Worm (Caenorhabditis elegans): ENCODE measurements around the gene M153.5.

ce11 chrX:12125308-12125707, 18.5 kb upstream of the M153.5 start, which contains the start of gene lgc-18:
- TF ChIP-seq W03F9.2 (tag; optimal IDR thresholded peaks at IDR 0.05), result no peak
- no peak for TF ChIP-seq dao-5 (tag; optimal IDR thresholded peaks at IDR 0.05)
